Worm (Caenorhabditis elegans) whole organism, L3 larva: ENCODE data around the gene F02E11.3.

Source experiments
- R02D3.7 ChIP-seq: fragments of 150-350 bp; optimal IDR thresholded peaks from 2 replicates; lab custom pipeline; 2014; ENCODE audit warnings: missing biosample characterization, missing genetic modification characterization
- ZK546.5 ChIP-seq: sonication (generic microtip); optimal IDR thresholded peaks from 2 replicates; lab custom pipeline; 2017; ENCODE audit warnings: missing biosample characterization, missing genetic modification characterization
- ceh-28 ChIP-seq: fragments of 150-350 bp; optimal IDR thresholded peaks from 2 replicates; lab custom pipeline; 2014; ENCODE audit warnings: missing biosample characterization, missing genetic modification reagents, missing genetic modification characterization
- egl-27 ChIP-seq: sonication (generic microtip); optimal IDR thresholded peaks from 4 replicates; lab custom pipeline; 2017; ENCODE audit warnings: missing biosample characterization, missing genetic modification reagents, missing genetic modification characterization
- egl-5 ChIP-seq: fragments of 150-350 bp; optimal IDR thresholded peaks from 2 replicates; lab custom pipeline; 2017; ENCODE audit warnings: missing biosample characterization, missing genetic modification reagents, missing genetic modification characterization, inconsistent platforms
- elt-1 ChIP-seq: fragments of 150-350 bp; optimal IDR thresholded peaks from 2 replicates; lab custom pipeline; 2014; ENCODE audit warnings: missing biosample characterization, missing genetic modification characterization
- elt-2 ChIP-seq: sonication (generic microtip); optimal IDR thresholded peaks from 2 replicates; lab custom pipeline; 2016; ENCODE audit warnings: missing genetic modification reagents, mild to moderate bottlenecking, missing genetic modification characterization, missing compliant biosample characterization
- elt-3 ChIP-seq, 3 experiments: fragments of 150-350 bp in 1 of 3; sonication (generic microtip) in 2 of 3; optimal IDR thresholded peaks; 2 replicates in 2 of 3; 4 replicates in 1 of 3; lab custom pipeline; 2014 to 2017; ENCODE audit warnings: missing biosample characterization in 3 of 3, missing genetic modification characterization in 3 of 3
- eor-1 ChIP-seq, 2 experiments: fragments of 150-350 bp; optimal IDR thresholded peaks; 2 replicates each; lab custom pipeline; 2014 to 2018; ENCODE audit warnings: missing biosample characterization in 2 of 2, missing genetic modification characterization in 2 of 2
- fkh-10 ChIP-seq: sonication (generic microtip); optimal IDR thresholded peaks from 2 replicates; lab custom pipeline; 2017; ENCODE audit warnings: missing biosample characterization, missing genetic modification reagents, missing genetic modification characterization
- hmg-11 ChIP-seq: sonication (generic microtip); optimal IDR thresholded peaks from 2 replicates; lab custom pipeline; 2016; ENCODE audit warnings: missing genetic modification characterization, missing compliant biosample characterization
- lin-15B ChIP-seq: fragments of 150-350 bp; optimal IDR thresholded peaks from 2 replicates; lab custom pipeline; 2014; ENCODE audit warnings: missing biosample characterization, missing genetic modification characterization
- lin-39 ChIP-seq: fragments of 150-350 bp; optimal IDR thresholded peaks from 2 replicates; lab custom pipeline; 2018; ENCODE audit warnings: missing biosample characterization, missing genetic modification reagents, missing genetic modification characterization
- mdl-1 ChIP-seq: fragments of 150-350 bp; optimal IDR thresholded peaks from 2 replicates; lab custom pipeline; 2014; ENCODE audit warnings: missing biosample characterization, missing genetic modification characterization
- mml-1 ChIP-seq: fragments of 150-350 bp; sonication (generic microtip); optimal IDR thresholded peaks from 3 replicates; lab custom pipeline; 2014; ENCODE audit warnings: missing biosample characterization, missing genetic modification characterization
- nfya-1 ChIP-seq: sonication (generic microtip); optimal IDR thresholded peaks from 2 replicates; lab custom pipeline; 2017; ENCODE audit warnings: missing genetic modification characterization, mild to moderate bottlenecking, missing compliant biosample characterization, antibody characterized with exemption, moderate library complexity; ENCODE audit not compliant: insufficient read depth
- nhr-11 ChIP-seq: fragments of 150-350 bp; optimal IDR thresholded peaks from 2 replicates; lab custom pipeline; 2014; ENCODE audit warnings: missing biosample characterization, missing genetic modification characterization
- nhr-12 ChIP-seq: fragments of 150-350 bp; optimal IDR thresholded peaks from 2 replicates; lab custom pipeline; 2014; ENCODE audit warnings: missing biosample characterization, missing genetic modification characterization
- nhr-23 ChIP-seq: fragments of 150-350 bp; optimal IDR thresholded peaks from 2 replicates; lab custom pipeline; 2014; ENCODE audit warnings: missing biosample characterization, missing genetic modification reagents, missing genetic modification characterization
- nhr-237 ChIP-seq: fragments of 150-350 bp; optimal IDR thresholded peaks from 2 replicates; lab custom pipeline; 2014; ENCODE audit warnings: missing biosample characterization, missing genetic modification characterization
- nhr-25 ChIP-seq: sonication (generic microtip); optimal IDR thresholded peaks from 2 replicates; lab custom pipeline; 2017; ENCODE audit warnings: missing biosample characterization, missing genetic modification characterization
- nhr-28 ChIP-seq: fragments of 150-350 bp; optimal IDR thresholded peaks from 2 replicates; lab custom pipeline; 2014; ENCODE audit warnings: missing biosample characterization, missing genetic modification characterization
- nhr-76 ChIP-seq: fragments of 150-350 bp; sonication (generic microtip); optimal IDR thresholded peaks from 5 replicates; lab custom pipeline; 2014; ENCODE audit warnings: missing biosample characterization, missing genetic modification characterization
- nhr-77 ChIP-seq: fragments of 150-350 bp; optimal IDR thresholded peaks from 2 replicates; lab custom pipeline; 2014; ENCODE audit warnings: missing biosample characterization, missing genetic modification characterization
- pha-4 ChIP-seq: fragments of 150-350 bp; optimal IDR thresholded peaks from 2 replicates; lab custom pipeline; 2014; ENCODE audit warnings: missing biosample characterization, missing genetic modification reagents, missing genetic modification characterization
- pqm-1 ChIP-seq: fragments of 150-350 bp; optimal IDR thresholded peaks from 2 replicates; lab custom pipeline; 2017; ENCODE audit warnings: missing biosample characterization, missing genetic modification characterization, inconsistent platforms
- sea-2 ChIP-seq: fragments of 150-350 bp; sonication (generic microtip); optimal IDR thresholded peaks from 4 replicates; lab custom pipeline; 2014; ENCODE audit warnings: missing biosample characterization, missing genetic modification reagents, missing genetic modification characterization
- skn-1 ChIP-seq: fragments of 150-350 bp; optimal IDR thresholded peaks from 2 replicates; lab custom pipeline; 2014; ENCODE audit warnings: missing biosample characterization, missing genetic modification characterization
- snpc-4 ChIP-seq: fragments of 150-350 bp; optimal IDR thresholded peaks from 2 replicates; lab custom pipeline; 2014; ENCODE audit warnings: missing biosample characterization, missing genetic modification characterization
- tbx-2 ChIP-seq: sonication (generic microtip); optimal IDR thresholded peaks from 2 replicates; lab custom pipeline; 2016; ENCODE audit warnings: mild to moderate bottlenecking, missing genetic modification characterization, missing compliant biosample characterization
- unc-62 ChIP-seq: fragments of 150-350 bp; sonication (generic microtip); optimal IDR thresholded peaks from 4 replicates; lab custom pipeline; 2014; ENCODE audit warnings: missing biosample characterization, missing genetic modification reagents, missing genetic modification characterization
- ztf-4 ChIP-seq: fragments of 150-350 bp; optimal IDR thresholded peaks from 2 replicates; lab custom pipeline; 2014; ENCODE audit warnings: missing biosample characterization, missing genetic modification characterization

The F02E11.3 gene

ce11 chrII:3237038-3237521 is 37.7 kb downstream of the F02E11.3 start, which contains the start of the genes srz-67 and C17F4.11:
TSS of gene srz-67 (minus strand) at chrII:3237138.
TSS of gene C17F4.11 (plus strand) at chrII:3237471.
- no peak for TF ChIP-seq tbx-2
- TF ChIP-seq pha-4 (tag; lab: Kevin White, UChicago) = no peak
- no peak for TF ChIP-seq sea-2 (GFP tag; lab: Kevin White, UChicago)
- no peak for TF ChIP-seq hmg-11 (tag; lab: Kevin White, UChicago)
- no peak for TF ChIP-seq ztf-4 (tag; lab: Kevin White, UChicago)
- no peak for TF ChIP-seq nhr-23
- TF ChIP-seq nhr-12 = no peak
- TF ChIP-seq, all 47 proteins: peak for 0

- TF ChIP-seq egl-27 (tag; lab: Kevin White, UChicago) (no peak), eor-1 (tag; optimal IDR thresholded peaks at IDR 0.05; lab: Kevin White, UChicago) (no peak), nhr-11 (tag; lab: Kevin White, UChicago) (no peak), ceh-28 (tag; lab: Kevin White, UChicago) (no peak), unc-62 (GFP tag; lab: Kevin White, UChicago) (no peak), fkh-10 (GFP tag; lab: Kevin White, UChicago) (no peak), nfya-1 (no peak), nhr-76 (tag; lab: Kevin White, UChicago) (no peak), mdl-1 (tag; lab: Kevin White, UChicago) (no peak), nhr-25 (tag; lab: Kevin White, UChicago) (no peak), R02D3.7 (tag; lab: Kevin White, UChicago) (no peak), hmg-11 (tag; lab: Kevin White, UChicago) (no peak), nhr-12 (no peak), nhr-23 (no peak), ZK546.5 (no peak)
- TF ChIP-seq, all 47 proteins: peak for 0
These were observed 40.1 kb downstream of the F02E11.3 start, which contains the start of gene C17F4.8 for ce11 chrII:3234725-3235124. TSS of gene C17F4.8 (minus strand) at chrII:3234825.

ce11 chrII:3230422-3230821 is 44.4 kb downstream of the F02E11.3 start, which contains the start of gene srh-297:
TSS of gene srh-297 (minus strand) at chrII:3230522.
- TF ChIP-seq egl-5 (tag; lab: Kevin White, UChicago) (no peak), eor-1 (tag; optimal IDR thresholded peaks at IDR 0.05; lab: Kevin White, UChicago) (no peak), lin-15B (tag; lab: Kevin White, UChicago) (no peak), elt-3 (tag; optimal IDR thresholded peaks at IDR 0.05; lab: Kevin White, UChicago) (no peak), skn-1 (tag; lab: Kevin White, UChicago) (no peak), sea-2 (GFP tag; lab: Kevin White, UChicago) (no peak), nhr-77 (no peak), ceh-28 (tag; lab: Kevin White, UChicago) (no peak), mml-1 (tag; lab: Kevin White, UChicago) (no peak), nfya-1 (no peak)

- no peak for TF ChIP-seq snpc-4 (tag; lab: Kevin White, UChicago)
- no peak for TF ChIP-seq unc-62 (GFP tag; lab: Kevin White, UChicago)
- no peak for TF ChIP-seq elt-3 (tag; optimal IDR thresholded peaks at IDR 0.05; lab: Kevin White, UChicago)
- no peak for TF ChIP-seq elt-1 (tag; lab: Kevin White, UChicago)
- TF ChIP-seq pha-4 (tag; lab: Kevin White, UChicago) = no peak
- TF ChIP-seq ZK546.5 = no peak
- TF ChIP-seq elt-2 = no peak
- TF ChIP-seq lin-39 (tag; lab: Kevin White, UChicago) = no peak
- TF ChIP-seq nhr-237 = no peak
- no peak for TF ChIP-seq mdl-1 (tag; lab: Kevin White, UChicago)
- TF ChIP-seq nhr-28 = no peak
- no peak for TF ChIP-seq R02D3.7 (tag; lab: Kevin White, UChicago)
- TF ChIP-seq, all 47 proteins: peak for 0
These were observed 49.0 kb downstream of the F02E11.3 start, which contains the start of gene ZC239.17 for ce11 chrII:3225780-3226179. TSS of gene ZC239.17 (minus strand) at chrII:3225880.

ce11 chrII:3225200-3225599 is 49.6 kb downstream of the F02E11.3 start, which contains the start of gene ZC239.16:
TSS of gene ZC239.16 (minus strand) at chrII:3225319.
- TF ChIP-seq lin-15B (tag; lab: Kevin White, UChicago) = no peak
- peak; percentile 35 for TF ChIP-seq pha-4 (tag; lab: Kevin White, UChicago)
- TF ChIP-seq elt-2 = peak; percentile 73
- peak; percentile 55 for TF ChIP-seq pqm-1 (tag; lab: Kevin White, UChicago)
